Worm (Caenorhabditis elegans) whole organism, midembryonic: ENCODE measurements around the gene col-157.

Experiments
- T22C8.4 ChIP-seq: fragments of 200-800 bp; sonication (Bioruptor generic); IDR thresholded peaks from 2 replicates; pipeline ENCODE4 v1.3.6; 2022; ENCODE audit warnings: missing genetic modification characterization, missing compliant biosample characterization
- flt-1 ChIP-seq: fragments of 200-800 bp; sonication (Bioruptor generic); IDR thresholded peaks from 2 replicates; pipeline ENCODE4 v1.3.6; 2022; ENCODE audit warnings: missing genetic modification characterization, missing compliant biosample characterization
- klf-2 ChIP-seq: fragments of 200-800 bp; sonication (Bioruptor generic); conservative IDR thresholded peaks from 2 replicates; pipeline ENCODE4 v1.3.6; 2022; ENCODE audit warnings: missing genetic modification reagents, missing genetic modification characterization, missing compliant biosample characterization
- med-1 ChIP-seq: sonication (generic microtip); optimal IDR thresholded peaks from 2 replicates; lab custom pipeline; 2017; ENCODE audit warnings: missing genetic modification characterization, mild to moderate bottlenecking, missing compliant biosample characterization, antibody characterized with exemption, missing genetic modification reagents; ENCODE audit not compliant: insufficient read depth
- ref-1 ChIP-seq: fragments of 200-800 bp; sonication (Bioruptor generic); conservative IDR thresholded peaks from 2 replicates; pipeline ENCODE4 v1.3.6; 2022; ENCODE audit warnings: missing genetic modification reagents, missing genetic modification characterization, missing compliant biosample characterization
- tab-1 ChIP-seq: fragments of 200-800 bp; sonication (Bioruptor generic); IDR thresholded peaks from 2 replicates; pipeline ENCODE4 v1.3.6; 2022; ENCODE audit warnings: missing genetic modification characterization, missing compliant biosample characterization

DNA sequence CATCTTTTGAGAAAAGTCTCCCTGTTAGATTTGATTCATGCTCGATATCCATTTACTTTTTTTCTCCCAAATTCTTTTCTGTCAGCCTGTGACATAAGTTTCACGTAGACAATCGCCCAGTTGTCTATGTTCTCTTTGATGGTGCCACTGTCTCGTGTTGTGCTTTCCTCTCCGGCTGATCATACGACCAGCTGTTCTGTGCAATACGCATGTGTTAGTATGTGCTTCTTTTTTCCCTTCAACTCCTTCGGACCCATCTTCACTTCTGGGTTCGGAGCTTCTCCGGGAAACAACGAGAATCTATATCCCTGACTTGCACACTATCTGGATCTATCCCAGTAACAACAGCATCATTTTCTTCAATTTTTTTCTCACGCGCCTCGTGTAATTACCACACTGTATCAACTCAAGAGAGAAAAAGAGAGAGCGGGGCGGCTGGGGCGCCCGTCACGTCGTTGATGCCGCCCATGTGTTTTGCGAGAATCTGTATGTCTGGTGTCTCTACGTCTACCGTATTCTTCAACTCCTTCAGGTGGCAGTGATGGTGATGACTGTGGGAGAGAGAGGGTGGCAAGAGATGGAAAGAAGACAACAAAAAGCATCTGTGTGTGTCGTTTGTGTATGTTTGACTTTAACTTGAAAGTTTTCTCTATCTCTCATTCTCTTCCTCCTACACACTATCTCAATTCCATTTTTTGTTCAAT, 48.1 kb downstream of the col-157 start:
- no peak for TF ChIP-seq klf-2 (GFP tag; lab: Robert Waterston, UW)
- no peak for TF ChIP-seq med-1 (GFP tag; lab: Kevin White, UChicago)
- TF ChIP-seq flt-1 (GFP tag; lab: Robert Waterston, UW), result no peak
- no peak for TF ChIP-seq T22C8.4 (GFP tag; lab: Robert Waterston, UW)
- TF ChIP-seq tab-1, result no peak
- no peak for TF ChIP-seq ref-1 (GFP tag; lab: Robert Waterston, UW)
